Fruit fly (Drosophila melanogaster): ENCODE results near the gene CG14626.

Gene CG14626

dm6 chrX:1161913-1162439, 22.6 kb upstream of the CG14626 start, which contains the start of gene eIF4E7:
TSS of gene eIF4E7 (minus strand) at chrX:1162389.
- TF ChIP-seq Abd-B (GFP tag; optimal IDR thresholded peaks at IDR 0.05) (no peak), Hnf4 (GFP tag; optimal IDR thresholded peaks at IDR 0.05) (no peak), rgr (GFP tag; optimal IDR thresholded peaks at IDR 0.05) (no peak), psq (GFP tag; optimal IDR thresholded peaks at IDR 0.05) (no peak)

- TF ChIP-seq fru (GFP tag; optimal IDR thresholded peaks at IDR 0.05) (peak; percentile 4), woc (GFP tag; optimal IDR thresholded peaks at IDR 0.05) (no peak)
These were observed 14.3 kb upstream of the CG14626 start, which contains the start of gene CG11378 for dm6 chrX:1170117-1170878. TSS of gene CG11378 (plus strand) at chrX:1170828.

dm6 chrX:1171018-1171417, 13.6 kb upstream of the CG14626 start:
- TF ChIP-seq OdsH (GFP tag; optimal IDR thresholded peaks at IDR 0.05) = peak; percentile 30
- TF ChIP-seq Hnf4 (GFP tag; optimal IDR thresholded peaks at IDR 0.05) = peak; percentile 42
- TF ChIP-seq Sp1 (GFP tag; optimal IDR thresholded peaks at IDR 0.05) = peak; percentile 38
- TF ChIP-seq Rel (GFP tag; optimal IDR thresholded peaks at IDR 0.05) = no peak
- no peak for TF ChIP-seq Rel (tag; optimal IDR thresholded peaks at IDR 0.05)
- TF ChIP-seq Myc (optimal IDR thresholded peaks at IDR 0.05) = no peak
- no peak for TF ChIP-seq N (GFP tag; optimal IDR thresholded peaks at IDR 0.05)
- no peak for TF ChIP-seq sv (GFP tag; optimal IDR thresholded peaks at IDR 0.05)
- TF ChIP-seq sage (GFP tag; optimal IDR thresholded peaks at IDR 0.05) = no peak
- TF ChIP-seq ey (GFP tag; optimal IDR thresholded peaks at IDR 0.05) = peak; percentile 37
- no peak for TF ChIP-seq lola (GFP tag; optimal IDR thresholded peaks at IDR 0.05)
- no peak for TF ChIP-seq Abd-B (GFP tag; optimal IDR thresholded peaks at IDR 0.05)
- TF ChIP-seq jim (GFP tag; optimal IDR thresholded peaks at IDR 0.05) = no peak
- TF ChIP-seq woc (GFP tag; optimal IDR thresholded peaks at IDR 0.05) = peak; percentile 0
- TF ChIP-seq brk (GFP tag; optimal IDR thresholded peaks at IDR 0.05) = no peak
- peak; percentile 56 for TF ChIP-seq HLH106 (tag; optimal IDR thresholded peaks at IDR 0.05)
- TF ChIP-seq Mio (GFP tag; optimal IDR thresholded peaks at IDR 0.05) = no peak
- no peak for TF ChIP-seq Hr78 (GFP tag; optimal IDR thresholded peaks at IDR 0.05)
- no peak for TF ChIP-seq pan (optimal IDR thresholded peaks at IDR 0.05)
- no peak for TF ChIP-seq Dfd (GFP tag; optimal IDR thresholded peaks at IDR 0.05)
- no peak for TF ChIP-seq tai (GFP tag; optimal IDR thresholded peaks at IDR 0.05)
- TF ChIP-seq dl (GFP tag; optimal IDR thresholded peaks at IDR 0.05; ENCODE audit: insufficient read depth in 1 of 2, partially characterized antibody in 2 of 2) = no peak
- TF ChIP-seq Vsx2 (GFP tag; optimal IDR thresholded peaks at IDR 0.05; ENCODE audit: partially characterized antibody) = no peak
- no peak for TF ChIP-seq Hr83 (GFP tag; optimal IDR thresholded peaks at IDR 0.05; ENCODE audit: poor library complexity, severe bottlenecking)
- TF ChIP-seq usp (GFP tag; optimal IDR thresholded peaks at IDR 0.05) = no peak
- TF ChIP-seq rgr (GFP tag; optimal IDR thresholded peaks at IDR 0.05) = peak; percentile 38
- no peak for TF ChIP-seq GATAd (GFP tag; optimal IDR thresholded peaks at IDR 0.05)
- peak; percentile 37 for TF ChIP-seq psq (GFP tag; optimal IDR thresholded peaks at IDR 0.05)
- peak; percentile 51 for TF ChIP-seq br (GFP tag; optimal IDR thresholded peaks at IDR 0.05)
- TF ChIP-seq h (GFP tag; optimal IDR thresholded peaks at IDR 0.05) = peak; percentile 63
- no peak for TF ChIP-seq CrebA (GFP tag; optimal IDR thresholded peaks at IDR 0.05; ENCODE audit: borderline replicate concordance)
- TF ChIP-seq CG32264 (GFP tag; optimal IDR thresholded peaks at IDR 0.05) = no peak
- TF ChIP-seq dsf (GFP tag; optimal IDR thresholded peaks at IDR 0.05; ENCODE audit: borderline replicate concordance) = no peak
- TF ChIP-seq CG9705 (GFP tag; optimal IDR thresholded peaks at IDR 0.05) = peak; percentile 6
- TF ChIP-seq Dif (GFP tag; optimal IDR thresholded peaks at IDR 0.05; ENCODE audit: partially characterized antibody) = no peak
- TF ChIP-seq foxo (GFP tag; optimal IDR thresholded peaks at IDR 0.05) = peak in 1 of 2 experiments; percentile 65
- TF ChIP-seq Jra (GFP tag; optimal IDR thresholded peaks at IDR 0.05) = no peak
- peak; percentile 23 for TF ChIP-seq dmrt93B (GFP tag; optimal IDR thresholded peaks at IDR 0.05)
- peak; percentile 60 for TF ChIP-seq fru (GFP tag; optimal IDR thresholded peaks at IDR 0.05)
